Fruit fly (Drosophila melanogaster): Measurements from ENCODE around the gene santa-maria.

santa-maria gene

dm6 chr2L:7420305-7421287 lies 30.4 kb downstream of the santa-maria start (continued):
- TF ChIP-seq Doc3 (GFP tag; IDR thresholded peaks at IDR 0.05; ENCODE audit: partially characterized antibody) = no peak
- no peak for TF ChIP-seq trh (GFP tag; optimal IDR thresholded peaks at IDR 0.05)
- TF ChIP-seq CG1602 (GFP tag; optimal IDR thresholded peaks at IDR 0.05) = no peak
- TF ChIP-seq CG1603 (tag; optimal IDR thresholded peaks at IDR 0.05) = peak; percentile 55
- TF ChIP-seq jumu (GFP tag; optimal IDR thresholded peaks at IDR 0.05) = peak; percentile 17
- peak; percentile 78 for TF ChIP-seq Antp (GFP tag; optimal IDR thresholded peaks at IDR 0.05)
- TF ChIP-seq NK7.1 (GFP tag; optimal IDR thresholded peaks at IDR 0.05) = peak; percentile 50
- TF ChIP-seq CG13424 (tag; optimal IDR thresholded peaks at IDR 0.05) = peak; percentile 37
- TF ChIP-seq CG14667 (GFP tag; IDR thresholded peaks at IDR 0.05) = peak; percentile 60
- peak; percentile 37 for TF ChIP-seq tup (GFP tag; optimal IDR thresholded peaks at IDR 0.05)
- no peak for TF ChIP-seq peb (GFP tag; IDR thresholded peaks at IDR 0.05)
- TF ChIP-seq inv (GFP tag; IDR thresholded peaks at IDR 0.05; ENCODE audit: partially characterized antibody) = no peak
- TF ChIP-seq chinmo (GFP tag; IDR thresholded peaks at IDR 0.05; ENCODE audit: partially characterized antibody) = no peak
- TF ChIP-seq cwo (GFP tag; optimal IDR thresholded peaks at IDR 0.05) = peak; percentile 73
- peak; percentile 69 for TF ChIP-seq CG13624 (GFP tag; optimal IDR thresholded peaks at IDR 0.05)
- TF ChIP-seq CG2202 (tag; optimal IDR thresholded peaks at IDR 0.05) = no peak
- peak; percentile 61 for TF ChIP-seq CG14050 (GFP tag; IDR thresholded peaks at IDR 0.05)
- TF ChIP-seq CG1529 (GFP tag; optimal IDR thresholded peaks at IDR 0.05) = peak; percentile 10
- no peak for TF ChIP-seq Oaz (GFP tag; IDR thresholded peaks at IDR 0.05)
- TF ChIP-seq Blimp-1 (GFP tag; optimal IDR thresholded peaks at IDR 0.05) = peak; percentile 39
- TF ChIP-seq eve (GFP tag; optimal IDR thresholded peaks at IDR 0.05) = peak in 1 of 2 experiments; percentile 7
- no peak for TF ChIP-seq sr (GFP tag; IDR thresholded peaks at IDR 0.05)
- no peak for TF ChIP-seq CG43689 (GFP tag; IDR thresholded peaks at IDR 0.05)
- TF ChIP-seq Stat92E (GFP tag; optimal IDR thresholded peaks at IDR 0.05) = no peak
- TF ChIP-seq sd (tag; optimal IDR thresholded peaks at IDR 0.05) = no peak
- no peak for TF ChIP-seq ato (GFP tag; IDR thresholded peaks at IDR 0.05; ENCODE audit: partially characterized antibody)
- TF ChIP-seq Oli (tag; optimal IDR thresholded peaks at IDR 0.05) = peak; percentile 50
- TF ChIP-seq CG14014 (GFP tag; IDR thresholded peaks at IDR 0.05) = peak; percentile 85
- peak; percentile 1 for TF ChIP-seq exex (tag; optimal IDR thresholded peaks at IDR 0.05)
- peak; percentile 61 for TF ChIP-seq ara (GFP tag; IDR thresholded peaks at IDR 0.05)
- peak; percentile 87 for TF ChIP-seq Rfx (GFP tag; IDR thresholded peaks at IDR 0.05)
- peak; percentile 79; the same call in 2 of the 3 replicates for TF ChIP-seq CG11456 (GFP tag; IDR thresholded peaks at IDR 0.05)
- no peak for TF ChIP-seq CG17829 (tag; optimal IDR thresholded peaks at IDR 0.05)
- no peak for TF ChIP-seq gt (GFP tag; IDR thresholded peaks at IDR 0.05)
- no peak for TF ChIP-seq ap (GFP tag; IDR thresholded peaks at IDR 0.05)
- no peak for TF ChIP-seq Bgb (GFP tag; IDR thresholded peaks at IDR 0.05; ENCODE audit: partially characterized antibody)
- TF ChIP-seq CG4820 (GFP tag; optimal IDR thresholded peaks at IDR 0.05) = no peak
- TF ChIP-seq Hmr (GFP tag; optimal IDR thresholded peaks at IDR 0.05) = peak; percentile 91
- TF ChIP-seq CG13894 (tag; optimal IDR thresholded peaks at IDR 0.05) = peak; percentile 81
- TF ChIP-seq tgo (GFP tag; IDR thresholded peaks at IDR 0.05) = peak; percentile 63
- TF ChIP-seq insv (GFP tag; optimal IDR thresholded peaks at IDR 0.05) = no peak
- TF ChIP-seq pan (optimal IDR thresholded peaks at IDR 0.05) = no peak
- TF ChIP-seq pan (GFP tag; optimal IDR thresholded peaks at IDR 0.05 in 1 of 2, IDR thresholded peaks at IDR 0.05 in 1 of 2) = peak in 1 of 2 experiments; percentile 54
- peak; percentile 9 for TF ChIP-seq Abd-B (GFP tag; optimal IDR thresholded peaks at IDR 0.05)
- TF ChIP-seq zf30C (GFP tag; optimal IDR thresholded peaks at IDR 0.05) = no peak
- peak; percentile 27 for TF ChIP-seq Sox102F (GFP tag; optimal IDR thresholded peaks at IDR 0.05)
- no peak for TF ChIP-seq CG7987 (GFP tag; optimal IDR thresholded peaks at IDR 0.05)
- TF ChIP-seq NC2β (GFP tag; optimal IDR thresholded peaks at IDR 0.05) = peak; percentile 66
